Worm (Caenorhabditis elegans) whole organism, late embryonic: ENCODE data around the gene W09G12.7.

Experiments used
- C08G9.2 ChIP-seq: sonication (generic microtip); optimal IDR thresholded peaks from 2 replicates; lab custom pipeline; 2016; ENCODE audit warnings: mild to moderate bottlenecking, missing genetic modification characterization, moderate library complexity, missing compliant biosample characterization
- F13H6.1 ChIP-seq: sonication (generic microtip); optimal IDR thresholded peaks from 2 replicates; lab custom pipeline; 2016; ENCODE audit warnings: missing genetic modification characterization, missing compliant biosample characterization
- K09A11.1 ChIP-seq: sonication (generic microtip); optimal IDR thresholded peaks from 2 replicates; lab custom pipeline; 2017; ENCODE audit warnings: antibody characterized with exemption, mild to moderate bottlenecking, missing genetic modification characterization, missing compliant biosample characterization; ENCODE audit not compliant: insufficient read depth
- Y22D7AL.16 ChIP-seq: sonication (generic microtip); optimal IDR thresholded peaks from 2 replicates; lab custom pipeline; 2016; ENCODE audit warnings: missing genetic modification characterization, missing compliant biosample characterization
- ceh-14 ChIP-seq: sonication (generic microtip); optimal IDR thresholded peaks from 2 replicates; lab custom pipeline; 2016; ENCODE audit warnings: missing genotype, missing genetic modification characterization, missing compliant biosample characterization
- ceh-18 ChIP-seq: sonication (generic microtip); optimal IDR thresholded peaks from 2 replicates; lab custom pipeline; 2016; ENCODE audit warnings: missing genetic modification characterization, missing compliant biosample characterization
- ceh-22 ChIP-seq: sonication (generic microtip); optimal IDR thresholded peaks from 2 replicates; lab custom pipeline; 2017; ENCODE audit warnings: missing biosample characterization, missing genetic modification characterization
- ceh-30 ChIP-seq: fragments of 150-350 bp; optimal IDR thresholded peaks from 2 replicates; lab custom pipeline; 2014; ENCODE audit warnings: missing biosample characterization, missing genetic modification characterization
- ceh-9 ChIP-seq: sonication (generic microtip); optimal IDR thresholded peaks from 2 replicates; lab custom pipeline; 2016; ENCODE audit warnings: mild to moderate bottlenecking, missing genetic modification characterization, inconsistent platforms, missing compliant biosample characterization
- che-1 ChIP-seq: sonication (generic microtip); optimal IDR thresholded peaks from 2 replicates; lab custom pipeline; 2016; ENCODE audit warnings: mild to moderate bottlenecking, missing genetic modification characterization, missing compliant biosample characterization
- ets-4 ChIP-seq: sonication (generic microtip); optimal IDR thresholded peaks from 2 replicates; lab custom pipeline; 2016; ENCODE audit warnings: missing genetic modification characterization, missing compliant biosample characterization
- fkh-10 ChIP-seq: fragments of 150-350 bp; optimal IDR thresholded peaks from 2 replicates; lab custom pipeline; 2014; ENCODE audit warnings: missing biosample characterization, missing genetic modification reagents, missing genetic modification characterization
- fkh-6 ChIP-seq: sonication (generic microtip); optimal IDR thresholded peaks from 2 replicates; lab custom pipeline; 2016; ENCODE audit warnings: missing genetic modification characterization, missing compliant biosample characterization
- gmeb-2 ChIP-seq: sonication (generic microtip); optimal IDR thresholded peaks from 2 replicates; lab custom pipeline; 2016; ENCODE audit warnings: missing genetic modification characterization, inconsistent platforms, missing compliant biosample characterization
- hlh-13 ChIP-seq: fragments of 200-800 bp; sonication (Bioruptor generic); optimal IDR thresholded peaks from 2 replicates; lab custom pipeline; 2018; ENCODE audit warnings: mild to moderate bottlenecking, missing genetic modification characterization, missing compliant biosample characterization
- hlh-15 ChIP-seq: sonication (generic microtip); optimal IDR thresholded peaks from 2 replicates; lab custom pipeline; 2016; ENCODE audit warnings: missing genetic modification characterization, missing compliant biosample characterization
- hlh-6 ChIP-seq: sonication (generic microtip); optimal IDR thresholded peaks from 2 replicates; lab custom pipeline; 2016; ENCODE audit warnings: missing genotype, missing genetic modification characterization, missing compliant biosample characterization
- hlh-8 ChIP-seq: sonication (generic microtip); optimal IDR thresholded peaks from 2 replicates; lab custom pipeline; 2016; ENCODE audit warnings: missing genotype, missing genetic modification characterization, missing compliant biosample characterization
- lim-6 ChIP-seq: sonication (generic microtip); optimal IDR thresholded peaks from 2 replicates; lab custom pipeline; 2016; ENCODE audit warnings: missing genetic modification characterization, missing compliant biosample characterization
- madf-2 ChIP-seq: sonication (generic microtip); optimal IDR thresholded peaks from 2 replicates; lab custom pipeline; 2017; ENCODE audit warnings: missing genetic modification characterization, missing compliant biosample characterization
- mec-3 ChIP-seq: sonication (generic microtip); optimal IDR thresholded peaks from 2 replicates; lab custom pipeline; 2016; ENCODE audit warnings: borderline replicate concordance, missing genetic modification characterization, missing compliant biosample characterization
- nhr-232 ChIP-seq: sonication (generic microtip); optimal IDR thresholded peaks from 2 replicates; lab custom pipeline; 2016; ENCODE audit warnings: missing genetic modification characterization, missing compliant biosample characterization
- npax-4 ChIP-seq: sonication (generic microtip); optimal IDR thresholded peaks from 2 replicates; lab custom pipeline; 2016; ENCODE audit warnings: missing genetic modification characterization, missing compliant biosample characterization
- odd-2 ChIP-seq: sonication (generic microtip); optimal IDR thresholded peaks from 2 replicates; lab custom pipeline; 2017; ENCODE audit warnings: antibody characterized with exemption, mild to moderate bottlenecking, missing genetic modification characterization, missing compliant biosample characterization
- pag-3 ChIP-seq: sonication (generic microtip); optimal IDR thresholded peaks from 2 replicates; lab custom pipeline; 2016; ENCODE audit warnings: missing compliant biosample characterization, missing genetic modification characterization, borderline replicate concordance
- pat-9 ChIP-seq: fragments of 200-800 bp; sonication (Bioruptor generic); optimal IDR thresholded peaks from 2 replicates; lab custom pipeline; 2018; ENCODE audit warnings: mild to moderate bottlenecking, missing genetic modification characterization, moderate library complexity, missing compliant biosample characterization
- pha-2 ChIP-seq: sonication (generic microtip); optimal IDR thresholded peaks from 2 replicates; lab custom pipeline; 2017; ENCODE audit warnings: mild to moderate bottlenecking, missing genetic modification characterization, missing compliant biosample characterization
- pha-4 ChIP-seq: fragments of 150-350 bp; optimal IDR thresholded peaks from 2 replicates; lab custom pipeline; 2018; ENCODE audit warnings: missing biosample characterization, missing genetic modification reagents, missing genetic modification characterization
- pqm-1 ChIP-seq: sonication (generic microtip); optimal IDR thresholded peaks from 2 replicates; lab custom pipeline; 2016; ENCODE audit warnings: missing genetic modification characterization, missing compliant biosample characterization
- pros-1 ChIP-seq: fragments of 150-350 bp; optimal IDR thresholded peaks from 2 replicates; lab custom pipeline; 2014; ENCODE audit warnings: missing biosample characterization, missing genetic modification reagents, missing genetic modification characterization
- sdc-2 ChIP-seq: sonication (generic microtip); optimal IDR thresholded peaks from 2 replicates; lab custom pipeline; 2016; ENCODE audit warnings: missing genotype, missing genetic modification characterization, missing compliant biosample characterization
- sox-2 ChIP-seq: fragments of 200-800 bp; sonication (Bioruptor generic); IDR thresholded peaks from 2 replicates; pipeline ENCODE4 v1.3.6; 2022; ENCODE audit warnings: missing genetic modification reagents, missing genetic modification characterization, missing compliant biosample characterization
- tbx-2 ChIP-seq: sonication (generic microtip); optimal IDR thresholded peaks from 2 replicates; lab custom pipeline; 2016; ENCODE audit warnings: missing genetic modification characterization, missing compliant biosample characterization
- tbx-7 ChIP-seq: sonication (generic microtip); optimal IDR thresholded peaks from 2 replicates; lab custom pipeline; 2016; ENCODE audit warnings: missing genotype, missing genetic modification characterization, missing compliant biosample characterization
- ttx-3 ChIP-seq: sonication (generic microtip); optimal IDR thresholded peaks from 2 replicates; lab custom pipeline; 2016; ENCODE audit warnings: missing genetic modification reagents, missing genetic modification characterization, missing compliant biosample characterization
- unc-3 ChIP-seq, 2 experiments: fragments of 200-800 bp in 1 of 2; sonication (Bioruptor generic) in 1 of 2; sonication (generic microtip) in 1 of 2; conservative IDR thresholded peaks in 1 of 2; optimal IDR thresholded peaks in 1 of 2; 2 replicates each; pipeline versions ENCODE4 v1.3.6 to Lab custom; 2016 to 2022; ENCODE audit warnings: missing compliant biosample characterization in 2 of 2, missing genetic modification characterization in 2 of 2, missing genetic modification reagents in 1 of 2
- unc-42 ChIP-seq: sonication (generic microtip); optimal IDR thresholded peaks from 2 replicates; lab custom pipeline; 2016; ENCODE audit warnings: missing genotype, missing genetic modification characterization, missing compliant biosample characterization
- zip-5 ChIP-seq: sonication (generic microtip); optimal IDR thresholded peaks from 2 replicates; lab custom pipeline; 2016; ENCODE audit warnings: missing genetic modification characterization, missing compliant biosample characterization
- ztf-16 ChIP-seq: sonication (generic microtip); optimal IDR thresholded peaks from 2 replicates; lab custom pipeline; 2017; ENCODE audit warnings: missing genetic modification characterization, missing compliant biosample characterization

The W09G12.7 gene

DNA sequence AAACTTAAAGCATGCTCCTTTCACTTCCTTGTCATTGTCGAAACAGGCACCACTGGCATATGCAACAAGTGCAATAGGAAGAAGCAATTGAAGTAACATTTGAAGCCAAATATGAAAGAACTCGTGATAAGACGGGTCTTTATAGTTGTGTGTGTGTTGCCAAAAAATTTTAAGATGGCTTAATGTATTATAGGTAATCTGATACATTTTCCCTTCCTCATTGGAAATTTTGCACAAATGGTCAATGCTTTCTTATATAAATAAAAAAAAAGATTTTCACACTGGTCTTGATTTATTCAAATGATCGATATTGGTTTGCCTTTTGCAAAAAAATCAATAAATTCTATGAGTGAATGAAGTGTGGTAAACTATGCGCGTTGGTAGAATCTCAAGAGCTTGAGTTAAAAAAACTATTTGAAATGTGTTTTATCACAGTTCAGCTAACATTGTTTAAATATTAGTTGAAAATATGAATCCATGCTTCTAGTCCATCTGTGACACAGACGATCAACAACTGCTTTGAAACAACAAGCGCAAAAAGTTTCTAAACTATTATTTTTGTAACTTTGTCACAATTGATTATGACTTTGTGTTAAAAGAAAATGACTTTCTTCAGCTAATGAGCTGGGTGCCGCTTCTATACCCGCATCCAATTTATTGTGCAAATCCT, 22.5 kb downstream of the W09G12.7 start, which contains the start of the genes clec-166 and F38A1.6:
Gene clec-166, minus strand, starts transcription at position 101 of the 670 bp plus-strand sequence.
Gene F38A1.6, plus strand, starts transcription at position 620 of the 670 bp plus-strand sequence.
- TF ChIP-seq npax-4 (tag; lab: Kevin White, UChicago) (no peak), ttx-3 (no peak), hlh-6 (no peak), sox-2 (GFP tag; lab: Robert Waterston, UW) (no peak), pqm-1 (no peak), nhr-232 (tag; lab: Kevin White, UChicago) (no peak), hlh-15 (tag; lab: Kevin White, UChicago) (no peak), gmeb-2 (tag; lab: Kevin White, UChicago) (no peak), hlh-8 (tag; lab: Kevin White, UChicago) (no peak), hlh-13 (no peak), zip-5 (tag; lab: Kevin White, UChicago) (no peak), pag-3 (tag; lab: Kevin White, UChicago) (no peak), ceh-14 (tag; lab: Kevin White, UChicago) (no peak)

DNA sequence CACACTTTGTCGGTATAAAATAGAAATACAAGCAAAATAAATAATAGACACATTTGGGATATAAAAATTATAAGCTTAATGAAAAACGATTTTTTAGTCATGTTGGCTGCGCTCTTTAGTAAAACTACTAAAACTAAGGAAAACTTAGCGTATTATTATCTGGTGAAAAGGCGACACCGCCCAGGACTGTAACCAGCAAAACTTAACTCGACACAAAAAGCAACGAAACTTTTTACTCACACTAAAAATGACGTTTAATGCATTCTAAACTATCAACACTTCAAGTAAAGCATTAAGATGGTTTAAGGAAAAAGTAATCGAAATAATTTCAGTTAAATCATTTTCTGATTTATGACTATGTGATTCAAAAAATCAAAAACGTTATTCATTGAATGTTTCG, 26.8 kb downstream of the W09G12.7 start, which contains the start of gene clec-167:
Gene clec-167, minus strand, starts transcription at position 101 of the 400 bp plus-strand sequence.
- TF ChIP-seq pat-9 (tag; lab: Kevin White, UChicago) (no peak), odd-2 (no peak), tbx-2 (tag; lab: Kevin White, UChicago) (no peak), F13H6.1 (tag; lab: Kevin White, UChicago) (no peak), unc-3 (GFP tag; conservative IDR thresholded peaks at IDR 0.05; lab: Robert Waterston, UW) (no peak), unc-3 (tag; optimal IDR thresholded peaks at IDR 0.05; lab: Kevin White, UChicago) (no peak), sdc-2 (tag; lab: Kevin White, UChicago) (no peak), pha-2 (tag; lab: Kevin White, UChicago) (no peak), ztf-16 (tag; lab: Kevin White, UChicago) (no peak), C08G9.2 (no peak), ceh-18 (tag; lab: Kevin White, UChicago) (no peak), pha-4 (tag; lab: Kevin White, UChicago) (no peak), ceh-22 (tag; lab: Kevin White, UChicago) (no peak), npax-4 (tag; lab: Kevin White, UChicago) (no peak), fkh-10 (GFP tag; lab: Kevin White, UChicago) (no peak)

DNA sequence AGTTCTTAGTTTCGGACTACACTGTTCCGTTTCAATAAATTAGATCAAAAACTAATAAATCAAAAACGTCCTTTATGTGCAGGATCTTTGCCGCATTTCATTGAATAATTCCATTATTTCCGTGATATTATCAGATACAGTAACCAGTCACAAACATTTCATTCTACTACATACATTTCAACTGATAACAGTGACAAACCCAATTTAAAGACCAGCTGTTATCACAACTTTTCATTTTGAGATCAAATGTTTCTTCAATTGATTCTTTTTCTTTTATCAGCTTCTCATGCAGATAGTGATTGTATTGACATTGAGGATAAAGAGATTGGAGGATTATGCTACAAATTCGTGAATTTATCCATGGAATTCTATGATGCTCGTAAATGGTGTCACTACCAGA, 27.8 kb downstream of the W09G12.7 start, which contains the start of gene clec-168:
Gene clec-168, plus strand, starts transcription at position 247 of the 400 bp plus-strand sequence.
- TF ChIP-seq odd-2 (no peak), mec-3 (tag; lab: Kevin White, UChicago) (no peak), pag-3 (tag; lab: Kevin White, UChicago) (no peak), pat-9 (tag; lab: Kevin White, UChicago) (no peak), F13H6.1 (tag; lab: Kevin White, UChicago) (no peak), ceh-30 (no peak), fkh-6 (tag; lab: Kevin White, UChicago) (no peak), tbx-2 (tag; lab: Kevin White, UChicago) (no peak), Y22D7AL.16 (no peak)
- TF ChIP-seq, all 69 proteins: peak for 0

DNA sequence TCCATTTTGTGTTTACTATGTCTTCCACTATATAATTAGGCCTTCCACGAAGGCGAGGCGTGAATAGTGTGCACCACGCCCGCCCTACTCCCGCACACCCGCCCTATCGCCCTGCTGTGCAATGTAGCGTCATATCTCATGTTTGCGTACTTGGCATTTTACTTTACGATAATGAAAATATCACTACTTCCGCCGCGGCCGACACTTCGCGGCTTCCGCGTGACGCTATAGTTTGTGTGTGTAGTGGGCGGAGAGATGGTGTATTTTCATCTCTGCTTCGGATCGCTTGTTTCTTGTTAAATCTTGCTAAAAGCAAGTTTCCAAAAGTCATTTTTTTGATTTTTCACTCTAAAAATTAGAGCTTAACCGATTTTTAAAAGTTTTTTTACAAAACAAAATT, 31.6 kb downstream of the W09G12.7 start:
- TF ChIP-seq ttx-3: no peak
- no peak for TF ChIP-seq sdc-2 (tag; lab: Kevin White, UChicago)
- no peak for TF ChIP-seq tbx-7 (tag; lab: Kevin White, UChicago)
- no peak for TF ChIP-seq che-1 (tag; lab: Kevin White, UChicago)
- no peak for TF ChIP-seq pag-3 (tag; lab: Kevin White, UChicago)
- TF ChIP-seq K09A11.1 (tag; lab: Kevin White, UChicago): no peak
- TF ChIP-seq lim-6 (tag; lab: Kevin White, UChicago): no peak
- no peak for TF ChIP-seq ets-4 (tag; lab: Kevin White, UChicago)
- no peak for TF ChIP-seq ceh-9 (tag; lab: Kevin White, UChicago)
- TF ChIP-seq madf-2 (tag; lab: Kevin White, UChicago): no peak
- no peak for TF ChIP-seq fkh-10 (GFP tag; lab: Kevin White, UChicago)
- no peak for TF ChIP-seq unc-42 (tag; lab: Kevin White, UChicago)
- no peak for TF ChIP-seq pros-1
- no peak for TF ChIP-seq pha-2 (tag; lab: Kevin White, UChicago)
